Worm (Caenorhabditis elegans) whole organism, mixed stage, embryonic: Measurements from ENCODE around the gene alh-8.

Experiments used
- elt-1 ChIP-seq: sonication (generic microtip); optimal IDR thresholded peaks from 2 replicates; lab custom pipeline; 2017; ENCODE audit warnings: missing genetic modification characterization, mild to moderate bottlenecking, missing compliant biosample characterization, antibody characterized with exemption, moderate library complexity, borderline replicate concordance; ENCODE audit not compliant: insufficient read depth
- elt-3 ChIP-seq: fragments of 150-350 bp; optimal IDR thresholded peaks from 2 replicates; lab custom pipeline; 2014; ENCODE audit warnings: missing biosample characterization, missing genetic modification characterization
- hlh-1 ChIP-seq: fragments of 150-350 bp; optimal IDR thresholded peaks from 2 replicates; lab custom pipeline; 2014; ENCODE audit warnings: missing biosample characterization, missing genetic modification reagents, missing genetic modification characterization
- lin-13 ChIP-seq: fragments of 150-350 bp; optimal IDR thresholded peaks from 2 replicates; lab custom pipeline; 2014; ENCODE audit warnings: missing biosample characterization, missing genetic modification characterization
- lsy-2 ChIP-seq: fragments of 150-350 bp; optimal IDR thresholded peaks from 2 replicates; lab custom pipeline; 2014; ENCODE audit warnings: missing biosample characterization, missing genetic modification characterization
- nhr-237 ChIP-seq: fragments of 150-350 bp; optimal IDR thresholded peaks from 2 replicates; lab custom pipeline; 2014; ENCODE audit warnings: missing biosample characterization, missing genetic modification characterization
- nhr-76 ChIP-seq: sonication (generic microtip); optimal IDR thresholded peaks from 2 replicates; lab custom pipeline; 2017; ENCODE audit warnings: missing biosample characterization, missing genetic modification characterization
- pha-4 ChIP-seq: fragments of 150-350 bp; optimal IDR thresholded peaks from 2 replicates; lab custom pipeline; 2018; ENCODE audit warnings: missing biosample characterization, missing genetic modification reagents, missing genetic modification characterization
- sem-2 ChIP-seq: fragments of 200-800 bp; sonication (Bioruptor generic); optimal IDR thresholded peaks from 2 replicates; lab custom pipeline; 2018; ENCODE audit warnings: mild to moderate bottlenecking, missing genetic modification characterization, missing compliant biosample characterization
- snpc-4 ChIP-seq: fragments of 150-350 bp; optimal IDR thresholded peaks from 2 replicates; lab custom pipeline; 2014; ENCODE audit warnings: missing biosample characterization, missing genetic modification characterization
- unc-39 ChIP-seq: fragments of 150-350 bp; optimal IDR thresholded peaks from 2 replicates; lab custom pipeline; 2014; ENCODE audit warnings: missing biosample characterization, missing genetic modification characterization
- unc-62 ChIP-seq: fragments of 150-350 bp; optimal IDR thresholded peaks from 2 replicates; lab custom pipeline; 2014; ENCODE audit warnings: missing biosample characterization, missing genetic modification reagents, missing genetic modification characterization
- ztf-11 ChIP-seq: fragments of 150-350 bp; optimal IDR thresholded peaks from 2 replicates; lab custom pipeline; 2014; ENCODE audit warnings: missing biosample characterization, missing genetic modification characterization

ce11 chrII:11746782-11747288, 18.0 kb downstream of the alh-8 start:
- TF ChIP-seq pha-4 (tag; lab: Kevin White, UChicago) (no peak), elt-3 (tag; lab: Kevin White, UChicago) (no peak), nhr-76 (tag; lab: Kevin White, UChicago) (no peak), sem-2 (GFP tag; lab: Kevin White, UChicago) (no peak), snpc-4 (tag; lab: Kevin White, UChicago) (no peak), unc-39 (tag; lab: Kevin White, UChicago) (no peak), lsy-2 (tag; lab: Kevin White, UChicago) (peak; percentile 23), elt-1 (tag; lab: Kevin White, UChicago) (no peak), unc-62 (GFP tag; lab: Kevin White, UChicago) (peak; percentile 36), hlh-1 (no peak), lin-13 (tag; lab: Kevin White, UChicago) (no peak), ztf-11 (tag; lab: Kevin White, UChicago) (peak; percentile 17), nhr-237 (peak; percentile 33)
